Fruit fly (Drosophila melanogaster): ENCODE measurements around the gene CG5235.
A peak's percentile ranks its signal among the peaks of the same experiment; 100 is the strongest.

CG5235 gene

DNA sequence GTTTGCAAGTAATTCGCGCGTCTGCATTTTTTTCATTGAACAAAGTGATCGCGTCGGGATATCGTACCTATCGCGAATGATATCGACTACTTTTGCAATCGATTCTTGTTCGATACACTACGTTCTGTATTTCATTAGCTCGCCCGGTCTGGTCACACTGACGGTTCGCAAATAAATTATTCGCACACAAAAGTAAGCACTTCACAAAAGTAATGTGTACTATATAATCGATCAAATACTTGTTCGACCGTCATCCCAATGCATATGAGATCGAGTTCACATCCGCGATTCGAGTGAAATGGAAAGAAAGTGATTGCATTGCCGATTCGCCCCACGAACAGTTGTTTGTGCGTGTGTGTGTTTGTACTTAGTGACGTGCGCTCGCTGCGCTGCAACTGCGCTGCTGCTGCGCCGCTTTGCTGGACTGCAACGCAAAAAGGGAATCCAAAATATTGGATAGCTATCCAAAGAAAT, at the start of gene CG5235, which contains the start of gene ClC-c:
Gene CG5235, minus strand, starts transcription at position 63 of the 474 bp plus-strand sequence.
Gene ClC-c, plus strand, starts transcription at position 125 of the 474 bp plus-strand sequence.
- peak; percentile 28 for TF ChIP-seq CG17801 (GFP tag; optimal IDR thresholded peaks at IDR 0.05; ENCODE audit: partially characterized antibody)

DNA sequence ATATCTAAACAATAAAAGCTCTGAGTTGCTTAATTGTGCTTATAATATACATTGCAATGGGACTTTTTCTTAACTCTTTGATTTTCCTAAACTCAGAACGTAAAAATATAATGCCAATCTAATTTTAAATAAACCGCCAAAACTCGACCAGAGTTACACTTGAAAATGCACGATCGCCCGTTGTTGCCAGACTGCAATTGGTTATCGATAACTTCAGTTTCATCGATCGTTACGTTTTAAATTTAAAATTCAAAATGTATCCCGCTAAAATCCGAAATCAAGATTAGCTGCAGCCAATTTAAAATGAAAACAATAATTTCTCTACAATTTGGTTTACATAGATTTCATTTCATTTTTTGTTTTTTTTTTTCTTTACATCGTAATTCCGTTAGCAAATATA, 48.9 kb upstream of the CG5235 start:
- TF ChIP-seq CG17801 (GFP tag; optimal IDR thresholded peaks at IDR 0.05; ENCODE audit: partially characterized antibody) = no peak

DNA sequence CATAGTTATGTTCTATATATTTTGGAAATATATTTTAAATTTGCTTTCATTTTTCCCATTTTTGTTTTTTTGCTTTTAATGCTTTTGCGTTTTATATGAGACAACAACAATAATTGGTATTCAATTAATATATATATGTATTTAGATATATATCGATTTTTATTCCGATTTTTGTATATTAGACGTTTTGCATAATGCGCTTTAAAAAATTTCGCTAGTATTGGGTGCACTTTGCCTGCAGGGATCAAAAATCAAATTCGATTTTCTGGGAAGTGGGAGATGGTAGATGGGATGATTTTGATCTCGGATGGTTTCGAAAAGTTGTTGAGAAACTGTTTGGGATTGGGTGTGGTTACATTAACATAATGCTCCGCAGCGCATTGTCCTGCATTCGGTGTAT, 47.6 kb upstream of the CG5235 start, which contains the start of gene CG5157:
Gene CG5157, minus strand, starts transcription at position 101 of the 400 bp plus-strand sequence.
- no peak for TF ChIP-seq CG17801 (GFP tag; optimal IDR thresholded peaks at IDR 0.05; ENCODE audit: partially characterized antibody)

DNA sequence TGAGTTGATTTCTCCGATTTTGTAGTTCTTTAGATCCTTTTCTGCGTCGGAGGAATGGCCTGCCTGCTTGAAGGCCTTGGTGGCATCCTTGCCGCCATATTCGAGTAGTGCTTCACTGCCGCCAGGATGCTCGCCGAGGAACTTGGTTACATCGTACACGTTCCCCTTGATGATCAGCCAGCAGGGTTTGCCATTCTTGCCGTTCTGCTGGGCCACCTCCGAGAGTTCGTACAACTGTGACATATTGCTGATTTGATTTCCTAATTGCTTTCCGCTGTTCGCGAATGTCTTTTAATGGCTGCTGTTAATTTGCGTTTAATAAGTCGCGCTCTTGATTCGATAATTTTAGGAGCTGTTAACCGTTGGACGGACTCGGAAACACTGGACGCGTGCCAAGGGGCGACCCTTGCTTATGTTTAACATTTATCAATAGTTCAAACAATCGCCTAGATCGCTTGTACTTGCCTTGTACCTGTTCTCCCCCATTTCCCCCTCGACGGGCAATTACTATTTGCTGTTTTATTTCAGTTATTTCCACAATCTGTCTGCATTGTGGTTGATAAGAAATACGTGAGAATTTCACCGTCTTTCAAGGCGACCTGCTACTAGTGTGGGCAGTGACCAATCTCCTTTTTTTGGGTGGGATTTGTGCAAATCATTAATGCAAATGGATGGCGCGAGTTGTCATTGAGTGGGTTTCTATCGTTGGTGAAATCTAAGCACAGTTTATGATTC, 46.8 kb upstream of the CG5235 start:
- no peak for TF ChIP-seq CG17801 (GFP tag; optimal IDR thresholded peaks at IDR 0.05; ENCODE audit: partially characterized antibody)

DNA sequence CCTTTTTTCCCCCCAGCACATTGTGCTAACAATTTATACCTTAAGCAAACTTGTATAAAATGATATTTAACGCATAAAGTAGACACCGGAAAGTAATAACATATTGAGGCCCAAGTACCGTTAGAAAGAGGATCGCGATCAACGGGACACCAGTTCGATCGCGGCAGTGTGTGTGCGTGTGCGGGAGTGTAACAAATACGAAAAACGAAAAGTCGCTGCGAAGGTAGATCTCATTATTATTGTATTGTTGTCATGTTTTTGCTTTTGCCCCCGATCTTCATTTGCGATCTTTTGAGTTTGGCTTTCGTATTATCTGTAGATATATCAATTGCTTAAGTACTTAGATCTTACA, 41.9 kb upstream of the CG5235 start:
- no peak for TF ChIP-seq CG17801 (GFP tag; optimal IDR thresholded peaks at IDR 0.05; ENCODE audit: partially characterized antibody)

DNA sequence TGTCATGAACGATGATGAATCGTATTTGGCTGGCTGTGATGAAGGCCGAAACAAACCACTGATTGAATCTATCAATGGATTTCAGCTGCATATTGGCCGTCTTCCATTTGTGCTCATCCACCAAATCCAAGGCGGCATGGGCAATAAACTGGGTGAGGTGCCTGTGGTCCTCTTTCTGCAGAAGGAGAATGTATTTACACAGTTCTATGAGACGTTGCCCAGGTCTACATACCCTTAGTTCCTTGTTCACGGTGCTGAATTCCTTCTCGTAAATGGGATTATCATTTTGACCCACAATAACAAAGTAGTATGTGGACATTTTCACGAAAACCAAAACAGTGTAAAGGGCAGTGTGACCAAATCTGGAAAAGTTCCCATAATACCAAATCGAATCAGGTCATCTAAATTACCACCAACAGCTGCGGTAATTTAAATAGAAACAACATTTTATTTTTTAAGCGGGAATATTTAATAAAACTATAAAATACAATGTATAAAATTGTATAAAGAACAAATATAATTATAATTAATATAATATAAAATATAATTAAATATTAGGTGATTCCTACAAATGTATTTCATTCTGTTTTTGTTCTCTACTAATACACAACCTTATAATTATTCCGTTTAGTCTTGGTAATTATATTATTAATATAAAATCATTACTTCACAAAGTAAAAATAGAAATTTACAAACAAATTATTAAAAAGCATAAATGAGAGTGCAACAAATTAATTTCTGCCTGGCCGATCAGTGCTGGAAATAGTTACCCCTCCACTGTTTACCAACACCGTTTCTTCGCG, 41.3 kb upstream of the CG5235 start, which contains the start of the genes Trs20 and elg1:
Gene Trs20, minus strand, starts transcription at position 369 of the 803 bp plus-strand sequence.
Gene elg1, plus strand, starts transcription at position 765 of the 803 bp plus-strand sequence.
- no peak for TF ChIP-seq CG17801 (GFP tag; optimal IDR thresholded peaks at IDR 0.05; ENCODE audit: partially characterized antibody)

DNA sequence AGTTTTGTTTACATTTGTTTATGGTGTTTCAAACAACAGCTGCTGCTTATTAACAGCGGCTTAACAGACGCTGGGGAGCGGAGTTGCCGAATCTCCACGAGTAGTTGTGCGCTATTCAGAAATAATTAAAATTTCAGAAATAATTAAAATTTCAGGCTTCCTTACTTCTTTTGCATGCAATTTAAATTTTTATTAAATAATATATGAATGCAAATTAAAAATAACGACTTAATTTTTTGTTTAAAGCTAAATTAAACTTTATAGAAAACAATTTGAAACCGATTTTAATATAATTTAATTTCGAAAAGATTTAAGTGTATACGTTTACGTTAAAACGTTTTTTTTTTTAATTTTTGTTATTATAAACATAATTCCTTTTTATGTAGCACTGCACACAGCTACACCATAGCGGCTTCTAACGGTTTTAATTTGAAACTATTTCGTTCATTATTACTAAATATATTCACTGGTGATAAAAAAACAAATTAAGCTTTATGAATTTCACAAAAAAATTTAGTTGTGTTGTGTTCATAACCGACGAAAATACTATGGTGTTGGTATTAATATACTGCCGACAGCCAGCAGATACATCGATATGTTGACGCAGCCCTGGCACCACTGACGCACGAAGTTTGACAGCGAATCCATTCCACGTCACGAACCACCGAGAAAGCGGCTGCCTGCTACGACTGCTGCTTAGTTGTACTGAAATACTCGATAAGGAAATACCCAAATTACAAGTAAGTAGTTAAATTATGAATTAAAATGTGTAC, 39.0 kb upstream of the CG5235 start, which contains the start of gene SsRbeta:
Gene SsRbeta, plus strand, starts transcription at position 645 of the 773 bp plus-strand sequence.
- no peak for TF ChIP-seq CG17801 (GFP tag; optimal IDR thresholded peaks at IDR 0.05; ENCODE audit: partially characterized antibody)

DNA sequence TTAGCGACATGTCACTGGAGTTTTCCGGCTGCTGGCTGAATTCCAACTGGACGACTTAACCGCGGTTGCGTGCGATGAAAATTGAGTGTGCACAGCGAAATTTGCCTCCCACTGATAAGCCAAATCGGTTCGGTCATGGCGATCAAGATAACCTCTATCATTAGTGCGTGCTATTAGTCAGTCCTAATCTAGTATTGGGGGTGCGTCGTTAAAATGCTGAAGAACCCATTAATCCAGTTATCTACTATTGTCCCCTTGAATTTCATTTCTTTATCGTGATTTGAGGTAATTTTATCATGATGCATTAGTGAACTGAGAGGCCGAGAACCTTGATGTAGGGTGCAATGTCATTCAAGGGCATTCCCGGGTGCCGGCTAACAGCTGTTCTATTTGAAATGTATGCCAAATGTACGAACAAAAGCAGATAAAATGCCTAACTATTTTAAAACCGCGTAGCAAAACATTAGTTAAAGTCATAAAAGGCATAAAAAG, 38.3 kb upstream of the CG5235 start, which contains the start of gene Pgm1:
Gene Pgm1, minus strand, starts transcription at position 51 of the 492 bp plus-strand sequence.
- peak; percentile 89 for TF ChIP-seq CG17801 (GFP tag; optimal IDR thresholded peaks at IDR 0.05; ENCODE audit: partially characterized antibody)

DNA sequence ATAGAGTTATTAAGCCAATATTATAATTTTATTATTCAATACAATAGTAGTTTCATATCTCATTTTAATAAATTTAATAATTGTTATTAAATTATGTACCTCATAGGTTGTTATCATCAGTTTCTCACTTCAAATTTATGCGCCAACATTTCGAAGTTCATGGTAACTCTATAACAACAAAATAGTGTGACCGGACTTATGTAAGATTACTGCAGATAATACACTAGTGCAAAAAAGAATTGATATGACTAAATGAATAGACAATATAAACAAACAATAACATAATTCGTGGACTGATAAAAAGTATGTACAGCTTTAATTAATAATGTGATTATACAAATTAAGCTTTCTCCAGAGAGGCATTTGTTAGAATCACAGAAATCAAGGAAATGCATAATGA, 31.6 kb upstream of the CG5235 start, which contains the start of gene Strump:
Gene Strump, plus strand, starts transcription at position 212 of the 400 bp plus-strand sequence.
- peak; percentile 8 for TF ChIP-seq CG17801 (GFP tag; optimal IDR thresholded peaks at IDR 0.05; ENCODE audit: partially characterized antibody)

DNA sequence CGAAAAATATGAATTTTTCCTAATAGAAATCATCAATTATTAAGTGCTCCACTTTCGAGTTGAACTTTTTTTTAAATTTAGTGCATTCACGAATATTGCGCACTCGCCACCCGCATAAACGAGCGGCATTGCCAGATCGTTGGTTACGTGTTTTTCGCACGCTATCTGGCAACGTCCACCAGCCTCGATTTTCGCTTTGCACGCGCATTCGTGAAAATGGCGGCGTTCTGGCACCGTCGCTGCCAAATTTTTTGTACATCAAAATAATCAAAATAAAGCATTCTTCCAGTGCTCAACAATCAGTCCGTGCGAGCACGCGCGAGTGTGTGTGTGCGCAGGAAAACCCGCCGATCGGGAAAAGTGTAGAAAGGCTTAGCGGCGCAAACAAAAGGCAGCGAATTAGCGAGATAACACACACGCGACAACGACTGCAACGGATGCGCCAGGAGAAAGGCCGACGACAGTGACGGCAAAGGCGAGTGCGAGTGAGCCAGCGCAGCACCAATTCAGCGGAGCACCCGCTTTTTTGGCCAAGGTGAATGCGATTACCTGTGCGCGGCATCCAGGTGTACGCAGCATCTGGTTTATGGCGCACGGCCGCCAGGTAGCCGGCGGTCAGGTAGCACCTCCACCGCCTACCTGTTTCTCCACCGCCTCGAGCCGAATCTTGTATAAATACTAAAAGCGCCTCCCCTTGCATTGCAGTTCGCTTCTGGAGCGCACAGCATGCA, 23.6 kb upstream of the CG5235 start:
- TF ChIP-seq CG17801 (GFP tag; optimal IDR thresholded peaks at IDR 0.05; ENCODE audit: partially characterized antibody) = peak; percentile 84

DNA sequence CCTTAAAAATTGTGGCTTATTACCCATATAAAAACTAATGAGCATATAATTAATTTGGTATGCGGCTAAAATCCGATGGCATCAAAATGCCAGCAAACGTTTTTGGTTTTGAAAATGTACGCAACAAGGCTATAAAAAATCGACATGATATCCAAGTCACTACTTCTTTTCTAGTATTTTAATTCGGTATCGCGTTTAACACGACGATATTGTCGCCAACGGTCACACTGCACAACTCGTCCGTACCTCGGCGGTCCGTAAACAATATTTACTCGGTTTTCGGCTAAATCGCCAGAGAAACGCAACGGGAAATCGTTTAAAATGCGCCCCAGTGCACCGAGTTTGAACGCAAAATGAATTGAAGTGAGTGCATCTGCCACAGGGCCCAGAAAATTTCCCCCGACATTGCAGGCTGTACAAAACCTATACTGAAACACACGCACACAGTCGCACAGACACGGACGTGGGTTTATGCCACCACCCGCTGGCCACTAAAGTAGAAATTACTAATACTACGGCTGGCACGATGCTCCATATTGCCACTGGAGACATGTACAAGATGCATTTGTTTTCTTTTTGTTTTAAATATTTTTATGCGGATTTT, 22.9 kb upstream of the CG5235 start, which contains the start of gene Taf4:
Gene Taf4, plus strand, starts transcription at position 210 of the 604 bp plus-strand sequence.
- no peak for TF ChIP-seq CG17801 (GFP tag; optimal IDR thresholded peaks at IDR 0.05; ENCODE audit: partially characterized antibody)

DNA sequence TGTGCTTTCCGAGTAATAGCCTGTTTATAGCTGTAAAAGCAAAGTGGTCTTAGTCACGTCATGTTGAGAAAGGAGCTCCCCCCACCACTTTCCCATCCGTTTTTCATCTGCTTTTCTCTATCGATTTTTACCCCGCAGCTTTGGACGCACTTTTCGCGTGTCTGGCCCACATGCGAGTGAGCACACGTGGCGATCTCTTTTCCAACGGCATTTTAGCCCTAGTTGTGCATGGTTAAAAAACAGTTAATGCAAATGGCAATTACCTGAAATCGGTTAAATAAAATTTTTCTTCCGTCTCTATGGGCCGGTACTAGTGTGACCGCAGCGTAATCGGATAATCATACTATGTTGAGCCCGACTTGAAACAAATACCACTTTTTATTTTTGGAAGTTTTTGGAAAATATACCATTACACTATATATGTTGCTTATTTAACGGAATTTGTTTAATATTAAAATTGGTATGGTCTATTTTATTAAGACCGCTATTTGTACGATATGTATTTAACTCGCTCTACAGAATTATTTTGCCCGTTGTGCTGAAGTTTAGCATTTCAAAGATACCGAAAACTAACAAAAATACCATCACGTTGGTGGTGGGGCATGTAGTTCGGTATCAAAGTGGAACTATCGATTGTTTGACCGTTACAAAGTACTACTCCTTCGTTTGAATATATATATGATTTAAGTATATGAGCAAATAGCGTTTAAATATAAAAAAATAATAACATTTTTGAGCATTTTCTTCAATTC, 22.1 kb upstream of the CG5235 start, which contains the start of gene Zn72D:
Gene Zn72D, minus strand, starts transcription at position 558 of the 752 bp plus-strand sequence.
- TF ChIP-seq CG17801 (GFP tag; optimal IDR thresholded peaks at IDR 0.05; ENCODE audit: partially characterized antibody) = peak; percentile 69

Data from ovary, adult (tissue).